Fruit fly (Drosophila melanogaster): ENCODE data around the gene CG10096.

The CG10096 gene

dm6 chr3R:12406235-12407196 is 10.7 kb upstream of the CG10096 start, which contains the start of gene CG5167 (continued):
- TF ChIP-seq Bdp1 (GFP tag; optimal IDR thresholded peaks at IDR 0.05) (no peak), Bgb (GFP tag; IDR thresholded peaks at IDR 0.05; ENCODE audit: partially characterized antibody) (no peak), Ravus (GFP tag; IDR thresholded peaks at IDR 0.05) (no peak), CG11093 (GFP tag; IDR thresholded peaks at IDR 0.05) (no peak), bsh (GFP tag; optimal IDR thresholded peaks at IDR 0.05) (peak; percentile 28 to 82), ap (GFP tag; IDR thresholded peaks at IDR 0.05) (no peak), CG14860 (GFP tag; IDR thresholded peaks at IDR 0.05; ENCODE audit: partially characterized antibody) (no peak), h (optimal IDR thresholded peaks at IDR 0.05) (no peak), YL-1 (GFP tag; optimal IDR thresholded peaks at IDR 0.05) (no peak), CG17186 (GFP tag; optimal IDR thresholded peaks at IDR 0.05) (no peak), ind (GFP tag; optimal IDR thresholded peaks at IDR 0.05) (peak; percentile 27), unc-4 (GFP tag; IDR thresholded peaks at IDR 0.05; ENCODE audit: partially characterized antibody) (peak; percentile 39; the same call in 1 of the 2 replicates), CG7271 (tag; optimal IDR thresholded peaks at IDR 0.05) (no peak), CG9437 (GFP tag; optimal IDR thresholded peaks at IDR 0.05) (peak; percentile 85), pan (optimal IDR thresholded peaks at IDR 0.05) (no peak), pan (GFP tag; optimal IDR thresholded peaks at IDR 0.05 in 1 of 2, IDR thresholded peaks at IDR 0.05 in 1 of 2) (no peak), CG15011 (GFP tag; optimal IDR thresholded peaks at IDR 0.05) (no peak), Xrp1 (GFP tag; IDR thresholded peaks at IDR 0.05) (peak; percentile 49), Dbx (GFP tag; IDR thresholded peaks at IDR 0.05) (no peak), Abd-B (GFP tag; optimal IDR thresholded peaks at IDR 0.05) (no peak), CG4282 (GFP tag; optimal IDR thresholded peaks at IDR 0.05) (peak; percentile 18), CG18262 (tag; optimal IDR thresholded peaks at IDR 0.05) (peak; percentile 58), HHEX (GFP tag; optimal IDR thresholded peaks at IDR 0.05) (no peak), CG12155 (GFP tag; optimal IDR thresholded peaks at IDR 0.05) (peak; percentile 38), fd102C (GFP tag; optimal IDR thresholded peaks at IDR 0.05) (no peak), CG10209 (GFP tag; optimal IDR thresholded peaks at IDR 0.05) (no peak), Drgx (GFP tag; IDR thresholded peaks at IDR 0.05) (peak; percentile 54; the same call in 1 of the 2 replicates), CG10274 (GFP tag; optimal IDR thresholded peaks at IDR 0.05) (no peak), cas (GFP tag; IDR thresholded peaks at IDR 0.05) (no peak), Fer1 (GFP tag; optimal IDR thresholded peaks at IDR 0.05) (peak; percentile 58), nmo (GFP tag; optimal IDR thresholded peaks at IDR 0.05) (peak; percentile 22), CG8290 (GFP tag; optimal IDR thresholded peaks at IDR 0.05) (peak; percentile 61), CG8290 (tag; optimal IDR thresholded peaks at IDR 0.05) (peak in 1 of 2 experiments; percentile 29), Blimp-1 (GFP tag; optimal IDR thresholded peaks at IDR 0.05) (no peak), CG10321 (GFP tag; IDR thresholded peaks at IDR 0.05) (no peak), CG6813 (GFP tag; optimal IDR thresholded peaks at IDR 0.05) (no peak), luna (GFP tag; optimal IDR thresholded peaks at IDR 0.05) (peak; percentile 22), abd-A (tag; optimal IDR thresholded peaks at IDR 0.05) (no peak), CG6654 (GFP tag; optimal IDR thresholded peaks at IDR 0.05) (no peak), Dip2 (GFP tag; IDR thresholded peaks at IDR 0.05) (no peak), her (GFP tag; optimal IDR thresholded peaks at IDR 0.05) (no peak), Doc3 (GFP tag; IDR thresholded peaks at IDR 0.05; ENCODE audit: partially characterized antibody) (peak; percentile 53; the same call in 1 of the 3 replicates), Ssrp (tag; optimal IDR thresholded peaks at IDR 0.05) (peak; percentile 14), Ets65A (GFP tag) (peak; percentile 44), ara (GFP tag; IDR thresholded peaks at IDR 0.05) (no peak), kni (GFP tag; optimal IDR thresholded peaks at IDR 0.05) (no peak), CG11504 (tag; optimal IDR thresholded peaks at IDR 0.05) (no peak), phol (tag; optimal IDR thresholded peaks at IDR 0.05) (peak; percentile 48), CG18599 (GFP tag; optimal IDR thresholded peaks at IDR 0.05) (peak; percentile 67)
